Worm (Caenorhabditis elegans): ENCODE measurements around the gene plpr-1.

DNA sequence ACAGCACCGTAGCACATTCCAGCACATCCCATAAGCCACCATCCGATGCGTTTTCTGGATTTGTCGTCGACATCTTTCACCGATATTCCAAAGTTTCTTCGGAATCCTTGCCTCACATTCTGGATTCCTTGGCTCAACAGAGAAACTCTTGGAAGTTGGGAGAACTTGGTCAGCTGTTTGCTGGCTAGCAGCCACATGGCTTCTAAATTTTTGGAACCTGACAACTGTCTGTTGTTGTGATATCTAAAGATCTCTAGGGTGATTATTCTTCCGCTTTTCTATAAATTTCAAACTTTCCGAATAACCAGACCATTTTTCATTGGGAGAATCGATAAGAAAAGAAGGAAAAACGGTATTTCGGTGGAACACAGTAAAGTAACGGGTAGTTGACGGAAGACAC, 12.6 kb downstream of the plpr-1 start, which contains the start of gene cox-15:
- TF ChIP-seq nhr-28 (tag; optimal IDR thresholded peaks at IDR 0.05) (no peak), snpc-4 (tag; optimal IDR thresholded peaks at IDR 0.05) (no peak), unc-39 (tag; optimal IDR thresholded peaks at IDR 0.05) (no peak), nhr-12 (tag; optimal IDR thresholded peaks at IDR 0.05) (no peak), elt-3 (tag; optimal IDR thresholded peaks at IDR 0.05) (no peak), aly-2 (tag; optimal IDR thresholded peaks at IDR 0.05) (no peak), elt-2 (tag; optimal IDR thresholded peaks at IDR 0.05) (no peak), mdl-1 (tag; optimal IDR thresholded peaks at IDR 0.05) (no peak), daf-12 (tag; optimal IDR thresholded peaks at IDR 0.05) (no peak), elt-1 (tag; optimal IDR thresholded peaks at IDR 0.05) (no peak), fos-1 (tag; optimal IDR thresholded peaks at IDR 0.05) (no peak), ceh-9 (tag; optimal IDR thresholded peaks at IDR 0.05) (no peak), nhr-237 (tag; optimal IDR thresholded peaks at IDR 0.05) (no peak), nhr-11 (tag; optimal IDR thresholded peaks at IDR 0.05) (no peak)
